Fruit fly (Drosophila melanogaster) whole organism, embryonic: ENCODE measurements around the gene nSMase.

Source experiments
- ATbp ChIP-seq: fragments of 200-800 bp; sonication (Bioruptor generic); optimal IDR thresholded peaks from 2 replicates; lab custom pipeline; 2017; ENCODE audit warnings: missing biosample characterization, mild to moderate bottlenecking, missing genetic modification characterization, missing genetic modification reagents
- Blimp-1 ChIP-seq: fragments of 200-800 bp; sonication (Bioruptor generic); optimal IDR thresholded peaks from 3 replicates; lab custom pipeline; 2018; ENCODE audit warnings: missing biosample characterization, missing genetic modification characterization, mild to moderate bottlenecking, moderate library complexity, missing genetic modification reagents
- CG1233 ChIP-seq: fragments of 200-800 bp; sonication (Bioruptor generic); optimal IDR thresholded peaks from 4 replicates; lab custom pipeline; 2018; ENCODE audit warnings: missing biosample characterization, mild to moderate bottlenecking, missing genetic modification characterization
- CG14441 ChIP-seq: fragments of 200-800 bp; sonication (Bioruptor generic); IDR thresholded peaks from 2 replicates; pipeline ENCODE4 v1.3.6; 2022; ENCODE audit warnings: missing biosample characterization, missing genetic modification characterization
- CG15011 ChIP-seq: fragments of 200-800 bp; sonication (Bioruptor generic); optimal IDR thresholded peaks from 3 replicates; lab custom pipeline; 2018; ENCODE audit warnings: missing biosample characterization, mild to moderate bottlenecking, missing genetic modification characterization
- CG17359 ChIP-seq: fragments of 200-800 bp; sonication (Bioruptor generic); optimal IDR thresholded peaks from 3 replicates; lab custom pipeline; 2018; ENCODE audit warnings: missing biosample characterization, mild to moderate bottlenecking, missing genetic modification characterization, moderate library complexity
- CG17361 ChIP-seq: fragments of 200-800 bp; sonication (Bioruptor generic); IDR thresholded peaks from 3 replicates; pipeline ENCODE4 v1.3.6; 2022; ENCODE audit warnings: missing biosample characterization, missing genetic modification characterization
- CG17612 ChIP-seq: fragments of 200-800 bp; sonication (Bioruptor generic); IDR thresholded peaks from 2 replicates; pipeline ENCODE4 v1.3.6; 2022; ENCODE audit warnings: missing biosample characterization, missing genetic modification characterization
- CG2120 ChIP-seq: fragments of 200-800 bp; sonication (Bioruptor generic); optimal IDR thresholded peaks from 3 replicates; lab custom pipeline; 2016; ENCODE audit warnings: missing biosample characterization, missing genetic modification characterization
- CG2129 ChIP-seq: fragments of 200-800 bp; sonication (Bioruptor generic); IDR thresholded peaks from 2 replicates; pipeline ENCODE4 v1.3.6; 2022; ENCODE audit warnings: missing biosample characterization, missing genetic modification characterization; ENCODE audit not compliant: partially characterized antibody
- CG4424 ChIP-seq: fragments of 200-800 bp; sonication (Bioruptor generic); optimal IDR thresholded peaks from 3 replicates; lab custom pipeline; 2016; ENCODE audit warnings: missing biosample characterization, missing genetic modification characterization
- CG6765 ChIP-seq: fragments of 200-800 bp; sonication (Bioruptor generic); optimal IDR thresholded peaks from 3 replicates; lab custom pipeline; 2017; ENCODE audit warnings: missing biosample characterization, mild to moderate bottlenecking, missing genetic modification characterization
- CG7786 ChIP-seq: fragments of 200-800 bp; sonication (Bioruptor generic); optimal IDR thresholded peaks from 2 replicates; lab custom pipeline; 2016; ENCODE audit warnings: missing biosample characterization, missing genetic modification characterization
- CG7928 ChIP-seq: fragments of 200-800 bp; sonication (Bioruptor generic); optimal IDR thresholded peaks from 2 replicates; lab custom pipeline; 2017; ENCODE audit warnings: missing biosample characterization, mild to moderate bottlenecking, missing genetic modification characterization
- CG8388 ChIP-seq: fragments of 200-800 bp; sonication (Bioruptor generic); optimal IDR thresholded peaks from 2 replicates; lab custom pipeline; 2019; ENCODE audit warnings: missing biosample characterization, mild to moderate bottlenecking, missing genetic modification characterization, moderate library complexity
- CG8924 ChIP-seq: fragments of 200-800 bp; optimal IDR thresholded peaks from 3 replicates; lab custom pipeline; 2019; ENCODE audit warnings: missing biosample characterization, mild to moderate bottlenecking, missing genetic modification characterization, moderate library complexity
- Dek ChIP-seq: fragments of 200-800 bp; sonication (Bioruptor generic); optimal IDR thresholded peaks from 3 replicates; lab custom pipeline; 2019; ENCODE audit warnings: missing biosample characterization, mild to moderate bottlenecking, missing genetic modification characterization, moderate library complexity
- Dip2 ChIP-seq: fragments of 200-800 bp; sonication (Bioruptor generic); IDR thresholded peaks from 2 replicates; pipeline ENCODE4 v1.3.6; 2022; ENCODE audit warnings: missing biosample characterization, missing genetic modification characterization
- Dll ChIP-seq: fragments of 200-800 bp; sonication (Bioruptor generic); IDR thresholded peaks from 4 replicates; pipeline ENCODE4 v1.3.6; 2022; ENCODE audit warnings: missing biosample characterization, missing genetic modification characterization; ENCODE audit not compliant: partially characterized antibody
- Fer2 ChIP-seq: fragments of 200-800 bp; sonication (Bioruptor generic); optimal IDR thresholded peaks from 2 replicates; lab custom pipeline; 2018; ENCODE audit warnings: missing biosample characterization, mild to moderate bottlenecking, missing genetic modification characterization, moderate library complexity
- Hr39 ChIP-seq: fragments of >200 bp; optimal IDR thresholded peaks from 2 replicates; lab custom pipeline; 2017
- Hr51 ChIP-seq, 2 experiments: fragments of 200-800 bp; sonication (Bioruptor generic); optimal IDR thresholded peaks; 2 replicates in 1 of 2; 3 replicates in 1 of 2; lab custom pipeline; 2016 to 2018; ENCODE audit warnings: missing biosample characterization in 2 of 2, missing genetic modification characterization in 2 of 2, mild to moderate bottlenecking in 1 of 2, moderate library complexity in 1 of 2
- Hr78 ChIP-seq, 2 experiments: fragments of 200-800 bp in 1 of 2; fragments of >200 bp in 1 of 2; sonication (Bioruptor generic) in 1 of 2; optimal IDR thresholded peaks; 2 replicates each; lab custom pipeline; 2017 to 2019; ENCODE audit warnings: missing biosample characterization in 2 of 2, missing genetic modification characterization in 2 of 2, mild to moderate bottlenecking in 1 of 2, moderate library complexity in 1 of 2
- Meics ChIP-seq: fragments of 200-800 bp; sonication (Bioruptor generic); optimal IDR thresholded peaks from 2 replicates; lab custom pipeline; 2017; ENCODE audit warnings: missing biosample characterization, mild to moderate bottlenecking, missing genetic modification characterization
- Mes4 ChIP-seq: fragments of 200-800 bp; sonication (Bioruptor generic); optimal IDR thresholded peaks from 2 replicates; lab custom pipeline; 2016; ENCODE audit warnings: missing biosample characterization, missing genetic modification characterization
- Pdp1 ChIP-seq, 2 experiments: fragments of 200-800 bp; sonication (Bioruptor generic); optimal IDR thresholded peaks; 3 replicates each; lab custom pipeline; 2016; ENCODE audit warnings: missing biosample characterization in 2 of 2, missing genetic modification characterization in 2 of 2, mild to moderate bottlenecking in 1 of 2, moderate library complexity in 1 of 2
- Ptx1 ChIP-seq: fragments of 200-800 bp; sonication (Bioruptor generic); IDR thresholded peaks from 2 replicates; pipeline ENCODE4 v1.3.6; 2022; ENCODE audit warnings: missing biosample characterization, missing genetic modification characterization
- ash1 ChIP-seq: fragments of 200-800 bp; sonication (Bioruptor generic); optimal IDR thresholded peaks from 2 replicates; lab custom pipeline; 2018; ENCODE audit warnings: missing biosample characterization, mild to moderate bottlenecking, missing genetic modification characterization
- bsh ChIP-seq, 2 experiments: fragments of 200-800 bp; sonication (Bioruptor generic); optimal IDR thresholded peaks; 2 replicates each; lab custom pipeline; 2017 to 2018; ENCODE audit warnings: mild to moderate bottlenecking in 2 of 2, missing biosample characterization in 2 of 2, missing genetic modification characterization in 2 of 2, moderate library complexity in 1 of 2
- ci ChIP-seq: fragments of 200-800 bp; sonication (Bioruptor generic); IDR thresholded peaks from 3 replicates; pipeline ENCODE4 v1.3.6; 2022; ENCODE audit warnings: missing biosample characterization, missing genetic modification characterization
- dmrt11E ChIP-seq: fragments of 200-800 bp; sonication (Bioruptor generic); optimal IDR thresholded peaks from 3 replicates; lab custom pipeline; 2018; ENCODE audit warnings: missing biosample characterization, mild to moderate bottlenecking, missing genetic modification characterization, moderate library complexity
- dmrt99B ChIP-seq: fragments of 200-800 bp; sonication (Bioruptor generic); optimal IDR thresholded peaks from 2 replicates; lab custom pipeline; 2018; ENCODE audit warnings: missing biosample characterization, mild to moderate bottlenecking, missing genetic modification characterization, moderate library complexity
- dysf ChIP-seq: fragments of 200-800 bp; sonication (Bioruptor generic); IDR thresholded peaks from 3 replicates; pipeline ENCODE4 v1.3.6; 2022; ENCODE audit warnings: missing biosample characterization, missing genetic modification characterization
- gem ChIP-seq: fragments of 200-800 bp; sonication (Bioruptor generic); optimal IDR thresholded peaks from 2 replicates; lab custom pipeline; 2019; ENCODE audit warnings: missing biosample characterization, mild to moderate bottlenecking, missing genetic modification characterization, moderate library complexity
- hb ChIP-seq: fragments of 200-800 bp; sonication (Bioruptor generic); IDR thresholded peaks from 3 replicates; pipeline ENCODE4 v1.3.6; 2022; ENCODE audit warnings: missing biosample characterization, missing genetic modification characterization; ENCODE audit not compliant: partially characterized antibody
- hth ChIP-seq: fragments of >200 bp; optimal IDR thresholded peaks from 2 replicates; lab custom pipeline; 2017; ENCODE audit warnings: inconsistent platforms
- jigr1 ChIP-seq: fragments of 200-800 bp; sonication (Bioruptor generic); IDR thresholded peaks from 3 replicates; pipeline ENCODE4 v1.3.6; 2022; ENCODE audit warnings: missing biosample characterization, missing genetic modification characterization
- maf-S ChIP-seq: fragments of 200-800 bp; sonication (Bioruptor generic); optimal IDR thresholded peaks from 2 replicates; lab custom pipeline; 2016; ENCODE audit warnings: missing biosample characterization, missing genetic modification characterization
- nerfin-2 ChIP-seq: fragments of 200-800 bp; sonication (Bioruptor generic); IDR thresholded peaks from 2 replicates; pipeline ENCODE4 v1.3.6; 2022; ENCODE audit warnings: missing biosample characterization, missing genetic modification characterization; ENCODE audit not compliant: partially characterized antibody
- nom ChIP-seq: fragments of 200-800 bp; sonication (Bioruptor generic); optimal IDR thresholded peaks from 2 replicates; lab custom pipeline; 2017; ENCODE audit warnings: missing biosample characterization, missing genetic modification characterization, mild to moderate bottlenecking, moderate library complexity, missing genetic modification reagents
- otp ChIP-seq: fragments of 200-800 bp; sonication (Bioruptor generic); IDR thresholded peaks from 3 replicates; pipeline ENCODE4, ENCODE4 v1.3.6; 2022; ENCODE audit warnings: missing biosample characterization, missing genetic modification characterization
- prd ChIP-seq, 3 experiments: fragments of >200 bp in 2 of 3; fragments of 200-800 bp in 1 of 3; sonication (Bioruptor generic) in 1 of 3; optimal IDR thresholded peaks in 2 of 3; IDR thresholded peaks in 1 of 3; 2 replicates in 2 of 3; 3 replicates in 1 of 3; pipeline versions ENCODE4 v1.3.6 to Lab custom; 2017 to 2022; ENCODE audit warnings: missing biosample characterization in 1 of 3, missing genetic modification characterization in 1 of 3
- ranshi ChIP-seq: fragments of 200-800 bp; sonication (Bioruptor generic); IDR thresholded peaks from 2 replicates; pipeline ENCODE4 v1.3.6; 2022; ENCODE audit warnings: missing biosample characterization, missing genetic modification characterization
- seq ChIP-seq: fragments of 200-800 bp; sonication (Bioruptor generic); IDR thresholded peaks from 2 replicates; pipeline ENCODE4 v1.3.6; 2022; ENCODE audit warnings: missing biosample characterization, missing genetic modification characterization
- slou ChIP-seq: fragments of 200-800 bp; sonication (Bioruptor generic); optimal IDR thresholded peaks from 3 replicates; lab custom pipeline; 2016; ENCODE audit warnings: missing biosample characterization, missing genetic modification characterization
- slp2 ChIP-seq: fragments of 200-800 bp; sonication (Bioruptor generic); optimal IDR thresholded peaks from 2 replicates; lab custom pipeline; 2016; ENCODE audit warnings: missing biosample characterization, missing genetic modification characterization
- sr ChIP-seq: fragments of 200-800 bp; sonication (Bioruptor generic); IDR thresholded peaks from 3 replicates; pipeline ENCODE4 v1.3.6; 2022; ENCODE audit warnings: missing biosample characterization, missing genetic modification characterization
- twi ChIP-seq: fragments of 200-800 bp; optimal IDR thresholded peaks from 2 replicates; lab custom pipeline; 2019; ENCODE audit warnings: missing biosample characterization, mild to moderate bottlenecking, missing genetic modification characterization, moderate library complexity

The nSMase gene

dm6 chr3L:3240597-3241367 lies 21.8 kb downstream of the nSMase start (continued):
- peak in 1 of 2 experiments; percentile 65 for TF ChIP-seq Hr51 (GFP tag; optimal IDR thresholded peaks at IDR 0.05; lab: Kevin White, UChicago)
- peak in 1 of 2 experiments; percentile 38 for TF ChIP-seq Hr78 (GFP tag; optimal IDR thresholded peaks at IDR 0.05; lab: Kevin White, UChicago)
- TF ChIP-seq nom (GFP tag; lab: Kevin White, UChicago) = peak; percentile 99
- no peak for TF ChIP-seq hth
- no peak for TF ChIP-seq CG7786
- no peak for TF ChIP-seq CG1233 (GFP tag; lab: Kevin White, UChicago)
- no peak for TF ChIP-seq sr (GFP tag; lab: Robert Waterston, UW)
- TF ChIP-seq otp (GFP tag; lab: Robert Waterston, UW) = no peak
- TF ChIP-seq Mes4 (GFP tag; lab: Kevin White, UChicago) = no peak
- TF ChIP-seq Hr39 (lab: Kevin White, UChicago) = no peak
- TF ChIP-seq CG2120 (GFP tag; lab: Kevin White, UChicago) = no peak
- TF ChIP-seq Dll (GFP tag; lab: Robert Waterston, UW) = no peak
- TF ChIP-seq Meics (GFP tag; lab: Kevin White, UChicago) = no peak
- TF ChIP-seq dysf (GFP tag; lab: Robert Waterston, UW) = 0 out of 3 replicates have a peak, but pooled peaks have one; percentile 25
- TF ChIP-seq ci (GFP tag; lab: Robert Waterston, UW) = 0 out of 3 replicates have a peak, but pooled peaks have one; percentile 43
- no peak for TF ChIP-seq CG6765 (GFP tag; lab: Kevin White, UChicago)
- TF ChIP-seq Ptx1 = 0 out of 2 replicates have a peak, but pooled peaks have one; percentile 11
- no peak for TF ChIP-seq prd (optimal IDR thresholded peaks at IDR 0.05; lab: Kevin White, UChicago)
- no peak for TF ChIP-seq prd (GFP tag; IDR thresholded peaks at IDR 0.05; lab: Robert Waterston, UW)
- no peak for TF ChIP-seq hb (GFP tag; lab: Robert Waterston, UW)
- no peak for TF ChIP-seq slp2 (GFP tag; lab: Kevin White, UChicago)
- TF ChIP-seq Pdp1 (GFP tag; optimal IDR thresholded peaks at IDR 0.05; lab: Kevin White, UChicago) = no peak
- peak; percentile 55 for TF ChIP-seq dmrt11E (tag; lab: Kevin White, UChicago)
- no peak for TF ChIP-seq ash1 (GFP tag; lab: Kevin White, UChicago)
- TF ChIP-seq CG17612 (GFP tag; lab: Robert Waterston, UW) = no peak
- TF ChIP-seq maf-S (GFP tag; lab: Kevin White, UChicago) = no peak
- TF ChIP-seq Fer2 (tag; lab: Kevin White, UChicago) = no peak
- TF ChIP-seq twi = peak; percentile 8
- no peak for TF ChIP-seq CG7928 (GFP tag; lab: Kevin White, UChicago)
- TF ChIP-seq CG17359 (tag; lab: Kevin White, UChicago) = peak; percentile 53
- peak; percentile 66 to 92 for TF ChIP-seq bsh (GFP tag; optimal IDR thresholded peaks at IDR 0.05; lab: Kevin White, UChicago)
- no peak for TF ChIP-seq CG15011 (GFP tag; lab: Kevin White, UChicago)
- TF ChIP-seq CG14441 = peak; percentile 18; the same call in 1 of the 2 replicates
- 0 out of 2 replicates have a peak, but pooled peaks have one; percentile 30 for TF ChIP-seq seq (GFP tag; lab: Robert Waterston, UW)
- no peak for TF ChIP-seq ranshi
- TF ChIP-seq jigr1 (GFP tag; lab: Robert Waterston, UW) = no peak
- TF ChIP-seq CG2129 (GFP tag; lab: Robert Waterston, UW) = no peak
- TF ChIP-seq ATbp = peak; percentile 21
- 0 out of 3 replicates have a peak, but pooled peaks have one; percentile 32 for TF ChIP-seq CG17361 (GFP tag; lab: Robert Waterston, UW)
- TF ChIP-seq Dip2 (GFP tag; lab: Robert Waterston, UW) = no peak
- TF ChIP-seq Blimp-1 = peak; percentile 15
- peak; percentile 3 for TF ChIP-seq CG4424 (GFP tag; lab: Kevin White, UChicago)
- no peak for TF ChIP-seq slou
- TF ChIP-seq nerfin-2 (GFP tag; lab: Robert Waterston, UW) = no peak
- no peak for TF ChIP-seq Dek
- TF ChIP-seq CG8924 (tag; lab: Kevin White, UChicago) = peak; percentile 25
- TF ChIP-seq CG8388 (GFP tag; lab: Kevin White, UChicago) = peak; percentile 30
- peak; percentile 63 for TF ChIP-seq gem (tag; lab: Kevin White, UChicago)
- TF ChIP-seq dmrt99B = peak; percentile 77
